Fruit fly (Drosophila melanogaster) whole organism, embryonic: ENCODE data around the gene CG43658.
A peak's percentile ranks its signal among the peaks of the same experiment; 100 is the strongest.

Experiments used
- Adf1 ChIP-seq: fragments of 200-800 bp; sonication (Bioruptor generic); IDR thresholded peaks from 2 replicates; pipeline ENCODE4 v1.3.6; 2022; ENCODE audit warnings: missing biosample characterization, missing genetic modification characterization
- Blimp-1 ChIP-seq: fragments of 200-800 bp; sonication (Bioruptor generic); optimal IDR thresholded peaks from 3 replicates; lab custom pipeline; 2018; ENCODE audit warnings: missing biosample characterization, missing genetic modification characterization, mild to moderate bottlenecking, moderate library complexity, missing genetic modification reagents
- Bteb2 ChIP-seq: fragments of 200-800 bp; sonication (Bioruptor generic); optimal IDR thresholded peaks from 2 replicates; lab custom pipeline; 2016; ENCODE audit warnings: missing biosample characterization, missing genetic modification characterization
- CG10979 ChIP-seq: fragments of 200-800 bp; sonication (Bioruptor generic); optimal IDR thresholded peaks from 2 replicates; lab custom pipeline; 2018; ENCODE audit warnings: missing biosample characterization, mild to moderate bottlenecking, missing genetic modification characterization, moderate library complexity
- CG11504 ChIP-seq: fragments of 200-800 bp; sonication (Bioruptor generic); optimal IDR thresholded peaks from 3 replicates; lab custom pipeline; 2019; ENCODE audit warnings: missing biosample characterization, mild to moderate bottlenecking, missing genetic modification characterization, moderate library complexity
- CG12104 ChIP-seq: fragments of 200-800 bp; sonication (Bioruptor generic); optimal IDR thresholded peaks from 3 replicates; lab custom pipeline; 2016; ENCODE audit warnings: missing biosample characterization, missing genetic modification characterization
- CG14710 ChIP-seq: fragments of 200-800 bp; sonication (Bioruptor generic); optimal IDR thresholded peaks from 3 replicates; lab custom pipeline; 2019; ENCODE audit warnings: missing biosample characterization, mild to moderate bottlenecking, missing genetic modification characterization, moderate library complexity
- CG15601 ChIP-seq: fragments of 200-800 bp; sonication (Bioruptor generic); optimal IDR thresholded peaks from 3 replicates; lab custom pipeline; 2019; ENCODE audit warnings: missing biosample characterization, mild to moderate bottlenecking, missing genetic modification characterization, moderate library complexity
- CG18262 ChIP-seq: fragments of 200-800 bp; optimal IDR thresholded peaks from 3 replicates; lab custom pipeline; 2019; ENCODE audit warnings: missing biosample characterization, mild to moderate bottlenecking, missing genetic modification characterization, moderate library complexity
- CG2120 ChIP-seq: fragments of 200-800 bp; sonication (Bioruptor generic); optimal IDR thresholded peaks from 3 replicates; lab custom pipeline; 2016; ENCODE audit warnings: missing biosample characterization, missing genetic modification characterization
- CG2712 ChIP-seq: fragments of 200-800 bp; optimal IDR thresholded peaks from 3 replicates; lab custom pipeline; 2019; ENCODE audit warnings: missing biosample characterization, mild to moderate bottlenecking, missing genetic modification characterization, moderate library complexity
- CG32532 ChIP-seq: fragments of 200-800 bp; sonication (Bioruptor generic); IDR thresholded peaks from 2 replicates; pipeline ENCODE4 v1.3.6; 2022; ENCODE audit warnings: missing biosample characterization, missing genetic modification characterization
- CG6683 ChIP-seq: fragments of 200-800 bp; sonication (Bioruptor generic); optimal IDR thresholded peaks from 2 replicates; lab custom pipeline; 2017; ENCODE audit warnings: missing biosample characterization, mild to moderate bottlenecking, missing genetic modification characterization, missing genetic modification reagents
- CG9876 ChIP-seq: fragments of 200-800 bp; sonication (Bioruptor generic); optimal IDR thresholded peaks from 2 replicates; lab custom pipeline; 2016; ENCODE audit warnings: missing biosample characterization, missing genetic modification characterization
- Camta ChIP-seq: fragments of 200-800 bp; sonication (Bioruptor generic); optimal IDR thresholded peaks from 2 replicates; lab custom pipeline; 2016; ENCODE audit warnings: missing biosample characterization, missing genetic modification characterization
- Dbx ChIP-seq: fragments of 200-800 bp; sonication (Bioruptor generic); IDR thresholded peaks from 3 replicates; pipeline ENCODE4 v1.3.6; 2022; ENCODE audit warnings: missing biosample characterization, missing genetic modification characterization
- Deaf1 ChIP-seq: fragments of 200-800 bp; optimal IDR thresholded peaks from 3 replicates; lab custom pipeline; 2019; ENCODE audit warnings: missing biosample characterization, mild to moderate bottlenecking, missing genetic modification characterization, moderate library complexity
- Drgx ChIP-seq: fragments of 200-800 bp; sonication (Bioruptor generic); IDR thresholded peaks from 2 replicates; pipeline ENCODE4 v1.3.6; 2022; ENCODE audit warnings: missing biosample characterization, missing genetic modification characterization
- Gug ChIP-seq: fragments of 200-800 bp; sonication (Bioruptor generic); IDR thresholded peaks from 4 replicates; pipeline ENCODE4 v1.3.6; 2022; ENCODE audit warnings: missing biosample characterization, missing genetic modification characterization
- Jarid2 ChIP-seq: fragments of 200-800 bp; sonication (Bioruptor generic); optimal IDR thresholded peaks from 3 replicates; lab custom pipeline; 2017; ENCODE audit warnings: mild to moderate bottlenecking, missing biosample characterization, missing genetic modification reagents, missing genetic modification characterization
- Side ChIP-seq: fragments of 200-800 bp; sonication (Bioruptor generic); optimal IDR thresholded peaks from 2 replicates; lab custom pipeline; 2016; ENCODE audit warnings: missing biosample characterization, missing genetic modification characterization
- Sox102F ChIP-seq: fragments of 200-800 bp; sonication (Bioruptor generic); optimal IDR thresholded peaks from 2 replicates; lab custom pipeline; 2018; ENCODE audit warnings: missing biosample characterization, mild to moderate bottlenecking, missing genetic modification characterization, moderate library complexity
- ase ChIP-seq: fragments of 200-800 bp; sonication (Bioruptor generic); IDR thresholded peaks from 3 replicates; pipeline ENCODE4 v1.3.6; 2022; ENCODE audit warnings: missing biosample characterization, missing genetic modification characterization
- bsh ChIP-seq, 2 experiments: fragments of 200-800 bp; sonication (Bioruptor generic); optimal IDR thresholded peaks; 2 replicates each; lab custom pipeline; 2017 to 2018; ENCODE audit warnings: mild to moderate bottlenecking in 2 of 2, missing biosample characterization in 2 of 2, missing genetic modification characterization in 2 of 2, moderate library complexity in 1 of 2
- croc ChIP-seq: fragments of 200-800 bp; sonication (Bioruptor generic); conservative IDR thresholded peaks from 3 replicates; pipeline ENCODE4 v1.3.6; 2022; ENCODE audit warnings: missing biosample characterization, missing genetic modification characterization
- crol ChIP-seq: fragments of 200-800 bp; sonication (Bioruptor generic); IDR thresholded peaks from 2 replicates; pipeline ENCODE4 v1.3.6; 2022; ENCODE audit warnings: missing biosample characterization, missing genetic modification characterization
- dmrt99B ChIP-seq: fragments of 200-800 bp; sonication (Bioruptor generic); optimal IDR thresholded peaks from 2 replicates; lab custom pipeline; 2018; ENCODE audit warnings: missing biosample characterization, mild to moderate bottlenecking, missing genetic modification characterization, moderate library complexity
- dysf ChIP-seq: fragments of 200-800 bp; sonication (Bioruptor generic); IDR thresholded peaks from 3 replicates; pipeline ENCODE4 v1.3.6; 2022; ENCODE audit warnings: missing biosample characterization, missing genetic modification characterization
- gem ChIP-seq: fragments of 200-800 bp; sonication (Bioruptor generic); optimal IDR thresholded peaks from 2 replicates; lab custom pipeline; 2019; ENCODE audit warnings: missing biosample characterization, mild to moderate bottlenecking, missing genetic modification characterization, moderate library complexity
- luna ChIP-seq: fragments of 200-800 bp; sonication (Bioruptor generic); optimal IDR thresholded peaks from 2 replicates; lab custom pipeline; 2016; ENCODE audit warnings: missing biosample characterization, missing genetic modification characterization
- nom ChIP-seq: fragments of 200-800 bp; sonication (Bioruptor generic); optimal IDR thresholded peaks from 2 replicates; lab custom pipeline; 2017; ENCODE audit warnings: missing biosample characterization, missing genetic modification characterization, mild to moderate bottlenecking, moderate library complexity, missing genetic modification reagents
- phol ChIP-seq: fragments of 200-800 bp; sonication (Bioruptor generic); optimal IDR thresholded peaks from 3 replicates; lab custom pipeline; 2018; ENCODE audit warnings: missing biosample characterization, mild to moderate bottlenecking, missing genetic modification characterization, moderate library complexity
- prd ChIP-seq, 3 experiments: fragments of >200 bp in 2 of 3; fragments of 200-800 bp in 1 of 3; sonication (Bioruptor generic) in 1 of 3; optimal IDR thresholded peaks in 2 of 3; IDR thresholded peaks in 1 of 3; 2 replicates in 2 of 3; 3 replicates in 1 of 3; pipeline versions ENCODE4 v1.3.6 to Lab custom; 2017 to 2022; ENCODE audit warnings: missing biosample characterization in 1 of 3, missing genetic modification characterization in 1 of 3
- row ChIP-seq: fragments of 200-800 bp; sonication (Bioruptor generic); IDR thresholded peaks from 3 replicates; pipeline ENCODE4 v1.3.6; 2022; ENCODE audit warnings: missing biosample characterization, missing genetic modification characterization
- sens ChIP-seq: fragments of 200-800 bp; sonication (Bioruptor generic); peaks from one replicate; lab custom pipeline; 2016; ENCODE audit warnings: missing biosample characterization, missing genetic modification characterization
- sob ChIP-seq: fragments of 200-800 bp; sonication (Bioruptor generic); IDR thresholded peaks from 2 replicates; pipeline ENCODE4 v1.3.6; 2022; ENCODE audit warnings: missing biosample characterization, missing genetic modification characterization
- unpg ChIP-seq: fragments of 200-800 bp; sonication (Bioruptor generic); optimal IDR thresholded peaks from 3 replicates; lab custom pipeline; 2018; ENCODE audit warnings: missing biosample characterization, mild to moderate bottlenecking, missing genetic modification characterization, moderate library complexity

Gene CG43658

DNA sequence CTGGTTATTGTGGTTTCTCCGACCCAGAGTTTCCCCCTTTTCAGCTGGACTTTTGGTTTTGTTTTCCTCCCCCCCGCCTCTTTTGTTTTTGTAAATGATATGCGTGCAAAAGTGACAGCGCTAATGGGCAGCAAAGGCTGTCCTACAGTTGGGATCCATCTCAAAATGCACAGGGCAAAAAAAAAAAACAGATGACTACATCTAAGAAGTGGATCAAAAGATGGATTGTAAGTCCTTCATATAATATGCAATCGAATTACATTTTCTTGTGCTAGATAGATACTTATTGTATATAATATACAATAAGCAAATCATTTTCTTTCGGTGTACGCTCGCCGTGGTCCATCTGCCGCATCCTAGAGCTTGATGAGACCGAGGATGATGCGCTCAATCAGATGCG lies 18.3 kb downstream of the CG43658 start:
- TF ChIP-seq sens (GFP tag; lab: Kevin White, UChicago): peak; percentile 23
- TF ChIP-seq nom (GFP tag; lab: Kevin White, UChicago): peak; percentile 16
- TF ChIP-seq CG12104 (GFP tag; lab: Kevin White, UChicago): no peak
- TF ChIP-seq prd (optimal IDR thresholded peaks at IDR 0.05; lab: Kevin White, UChicago): no peak
- TF ChIP-seq prd (GFP tag; IDR thresholded peaks at IDR 0.05; lab: Robert Waterston, UW): no peak
- TF ChIP-seq Bteb2: no peak
- no peak for TF ChIP-seq Jarid2 (GFP tag; lab: Kevin White, UChicago)
- TF ChIP-seq, all 482 proteins: peak for 2

DNA sequence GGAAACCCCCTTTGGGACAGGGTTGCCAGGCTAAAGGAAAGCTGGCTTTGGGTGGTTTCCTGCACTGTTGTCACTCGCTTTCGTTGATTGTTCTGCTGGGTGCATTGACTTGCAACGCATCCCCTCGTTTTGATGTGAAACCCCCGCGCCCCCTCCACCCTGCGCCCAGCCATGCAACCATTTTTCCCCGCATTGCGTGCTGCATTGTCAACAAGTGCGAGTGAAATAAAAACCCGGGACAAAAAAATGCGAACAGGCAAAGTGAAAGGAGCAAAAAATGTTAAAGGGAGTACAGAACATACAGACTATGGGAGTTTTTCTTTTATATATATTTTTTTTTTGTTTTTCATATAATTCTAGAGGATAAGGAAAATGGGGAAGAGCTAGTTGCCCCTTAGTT lies 22.6 kb downstream of the CG43658 start:
- peak; percentile 34; the same call in 1 of the 2 replicates for TF ChIP-seq crol
- no peak for TF ChIP-seq CG2120 (GFP tag; lab: Kevin White, UChicago)

DNA sequence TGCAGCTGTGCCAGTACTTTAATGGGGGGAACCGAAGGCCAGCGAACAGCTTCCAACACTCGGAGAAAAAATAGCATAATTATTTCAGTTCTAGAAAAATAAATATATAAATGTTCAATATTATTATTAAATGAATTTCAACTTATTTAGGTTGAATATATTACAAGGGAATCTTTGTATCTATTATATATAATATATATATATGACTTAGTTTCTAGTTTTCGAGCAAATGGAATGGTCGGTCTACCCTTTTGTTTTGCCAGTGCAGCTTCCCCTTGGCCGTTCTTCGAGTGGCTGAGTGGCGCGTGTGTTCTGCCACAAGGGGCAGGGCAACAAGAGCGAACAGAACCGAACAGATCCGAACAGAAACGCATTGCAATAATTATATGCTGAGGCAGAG lies 23.7 kb downstream of the CG43658 start:
- TF ChIP-seq dmrt99B (tag; lab: Kevin White, UChicago) (peak; percentile 7), phol (tag; lab: Kevin White, UChicago) (peak; percentile 11), unpg (GFP tag; lab: Kevin White, UChicago) (no peak), CG18262 (tag; lab: Kevin White, UChicago) (peak; percentile 29), CG10979 (tag; lab: Kevin White, UChicago) (peak; percentile 37), Camta (GFP tag; lab: Kevin White, UChicago) (no peak), Drgx (0 out of 2 replicates have a peak, but pooled peaks have one; percentile 12), Adf1 (no peak), sob (no peak), Blimp-1 (GFP tag; lab: Kevin White, UChicago) (peak; percentile 13), CG32532 (GFP tag; lab: Robert Waterston, UW) (no peak), CG9876 (no peak), ase (GFP tag; lab: Robert Waterston, UW) (no peak), row (peak; percentile 33; the same call in 2 of the 3 replicates), luna (no peak), croc (GFP tag; lab: Robert Waterston, UW) (no peak), Dbx (no peak), CG2712 (tag; lab: Kevin White, UChicago) (peak; percentile 38), bsh (GFP tag; optimal IDR thresholded peaks at IDR 0.05; lab: Kevin White, UChicago) (peak; percentile 15 to 44), Sox102F (GFP tag; lab: Kevin White, UChicago) (peak; percentile 4), Gug (no peak), CG6683 (GFP tag; lab: Kevin White, UChicago) (no peak), CG14710 (no peak), nom (GFP tag; lab: Kevin White, UChicago) (peak; percentile 34), Side (GFP tag; lab: Kevin White, UChicago) (no peak), dysf (no peak), CG11504 (tag; lab: Kevin White, UChicago) (peak; percentile 26), CG15601 (tag; lab: Kevin White, UChicago) (no peak), Deaf1 (tag; lab: Kevin White, UChicago) (peak; percentile 17), gem (tag; lab: Kevin White, UChicago) (peak; percentile 33)
